Worm (Caenorhabditis elegans): ENCODE data around the gene K07D4.5.

DNA sequence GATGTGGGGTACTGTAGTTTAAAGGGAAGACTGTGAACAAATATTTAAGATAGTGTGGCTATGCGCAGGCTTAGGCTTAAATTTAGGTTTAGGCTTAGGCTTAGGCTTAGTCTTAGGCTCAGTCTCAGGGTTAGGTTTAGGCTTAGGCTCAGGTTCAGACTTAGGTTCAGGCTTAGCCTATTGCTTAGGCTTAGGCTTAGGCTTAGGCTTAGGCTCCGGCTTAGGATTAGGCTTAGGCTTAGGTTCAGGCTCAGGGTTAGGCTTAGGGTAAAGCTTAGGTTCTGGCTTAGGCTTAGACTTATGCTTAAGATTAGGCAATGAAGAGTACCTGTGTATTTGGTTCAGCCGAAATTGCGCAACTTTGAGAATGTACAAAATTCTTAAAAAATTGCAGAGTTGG lies 41.1 kb downstream of the K07D4.5 start:
- no peak for TF ChIP-seq ztf-16 (tag; optimal IDR thresholded peaks at IDR 0.05)
- no peak for TF ChIP-seq fkh-10 (GFP tag; optimal IDR thresholded peaks at IDR 0.05)
